Worm (Caenorhabditis elegans) whole organism, early embryonic: Measurements from ENCODE around the gene Y42H9B.3.

Experiments used
- F13C5.2 ChIP-seq: sonication (generic microtip); optimal IDR thresholded peaks from 2 replicates; lab custom pipeline; 2017; ENCODE audit warnings: mild to moderate bottlenecking, missing genetic modification characterization, inconsistent platforms, missing compliant biosample characterization
- aly-1 ChIP-seq: sonication (generic microtip); optimal IDR thresholded peaks from 2 replicates; lab custom pipeline; 2016; ENCODE audit warnings: missing genetic modification characterization, missing compliant biosample characterization
- ama-1 ChIP-seq: fragments of 150-350 bp; optimal IDR thresholded peaks from 2 replicates; lab custom pipeline; 2014
- flt-1 ChIP-seq: fragments of 200-800 bp; sonication (Bioruptor generic); IDR thresholded peaks from 2 replicates; pipeline ENCODE4 v1.3.6; 2022; ENCODE audit warnings: missing genetic modification characterization, missing compliant biosample characterization
- scrt-1 ChIP-seq: fragments of 200-800 bp; sonication (Bioruptor generic); IDR thresholded peaks from 2 replicates; pipeline ENCODE4 v1.3.6; 2022; ENCODE audit warnings: missing genetic modification characterization, missing compliant biosample characterization
- tbx-11 ChIP-seq: fragments of 200-800 bp; sonication (Bioruptor generic); IDR thresholded peaks from 2 replicates; pipeline ENCODE4 v1.3.6; 2022; ENCODE audit warnings: missing genetic modification characterization, missing compliant biosample characterization
- tra-4 ChIP-seq: sonication (generic microtip); optimal IDR thresholded peaks from 2 replicates; lab custom pipeline; 2017; ENCODE audit warnings: missing genetic modification characterization, missing compliant biosample characterization

DNA sequence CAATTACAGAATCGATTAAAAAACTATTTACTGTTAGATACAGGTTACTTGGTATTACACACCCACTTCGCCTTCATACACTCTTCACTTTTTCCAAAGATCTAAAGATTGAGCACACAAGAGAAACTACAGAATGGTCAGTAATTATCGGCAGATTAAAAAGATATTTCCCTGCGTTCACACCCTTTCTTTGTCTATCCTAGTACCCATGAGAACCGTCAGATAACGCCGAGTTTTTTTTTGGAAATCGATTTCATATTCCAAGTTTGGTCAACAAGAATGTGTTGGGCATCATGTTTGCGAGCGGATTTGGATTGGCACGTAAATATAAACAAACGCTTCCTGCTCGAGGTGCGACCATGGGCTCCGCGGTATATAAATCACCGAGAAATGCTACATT lies 1.6 kb upstream of the Y42H9B.3 start, which contains the start of gene C26B2.8:
- TF ChIP-seq scrt-1 (GFP tag; lab: Robert Waterston, UW) = no peak
- TF ChIP-seq ama-1 (lab: Kevin White, UChicago) = no peak
- TF ChIP-seq tbx-11 = no peak
- TF ChIP-seq tra-4 = no peak
- no peak for TF ChIP-seq flt-1
- TF ChIP-seq F13C5.2 = no peak
- TF ChIP-seq aly-1 (tag; lab: Kevin White, UChicago) = no peak
